Fruit fly (Drosophila melanogaster) whole organism, adult: Measurements from ENCODE around the gene CG4218.

ENCODE experiments used
- CG11617 ChIP-seq: fragments of 200-800 bp; sonication (Bioruptor generic); optimal IDR thresholded peaks from 2 replicates; lab custom pipeline; 2017; ENCODE audit warnings: mild to moderate bottlenecking, missing biosample characterization, missing genetic modification reagents, missing genetic modification characterization
- CG12768 ChIP-seq: fragments of 200-800 bp; sonication (Bioruptor generic); optimal IDR thresholded peaks from 2 replicates; lab custom pipeline; 2017; ENCODE audit warnings: missing biosample characterization, missing genetic modification characterization, mild to moderate bottlenecking, moderate library complexity, missing genetic modification reagents
- CG14711 ChIP-seq: fragments of 200-800 bp; sonication (Bioruptor generic); optimal IDR thresholded peaks from 2 replicates; lab custom pipeline; 2018; ENCODE audit warnings: missing biosample characterization, mild to moderate bottlenecking, missing genetic modification characterization, moderate library complexity
- CG1620 ChIP-seq: fragments of 200-800 bp; sonication (Bioruptor generic); optimal IDR thresholded peaks from 2 replicates; lab custom pipeline; 2016; ENCODE audit warnings: missing biosample characterization, missing genetic modification characterization
- CG33017 ChIP-seq: fragments of 200-800 bp; sonication (Bioruptor generic); optimal IDR thresholded peaks from 2 replicates; lab custom pipeline; 2018; ENCODE audit warnings: missing biosample characterization, mild to moderate bottlenecking, missing genetic modification characterization, moderate library complexity
- CG5204 ChIP-seq: fragments of 200-800 bp; sonication (Bioruptor generic); optimal IDR thresholded peaks from 2 replicates; lab custom pipeline; 2016; ENCODE audit warnings: missing biosample characterization, missing genetic modification characterization
- CG7045 ChIP-seq: fragments of 200-800 bp; sonication (Bioruptor generic); optimal IDR thresholded peaks from 2 replicates; lab custom pipeline; 2017; ENCODE audit warnings: missing biosample characterization, mild to moderate bottlenecking, missing genetic modification characterization
- CG7101 ChIP-seq: fragments of 200-800 bp; sonication (Bioruptor generic); optimal IDR thresholded peaks from 2 replicates; lab custom pipeline; 2018; ENCODE audit warnings: missing biosample characterization, mild to moderate bottlenecking, missing genetic modification characterization, moderate library complexity
- Clk ChIP-seq: fragments of 200-800 bp; sonication (Bioruptor generic); optimal IDR thresholded peaks from 2 replicates; lab custom pipeline; 2017; ENCODE audit warnings: missing biosample characterization, missing genetic modification characterization
- Crg-1 ChIP-seq: fragments of 200-800 bp; sonication (Bioruptor generic); optimal IDR thresholded peaks from 2 replicates; lab custom pipeline; 2016; ENCODE audit warnings: missing biosample characterization, missing genetic modification characterization
- Hr96 ChIP-seq: fragments of 200-800 bp; sonication (Bioruptor generic); optimal IDR thresholded peaks from 2 replicates; lab custom pipeline; 2016; ENCODE audit warnings: missing biosample characterization, missing genetic modification characterization
- Mnt ChIP-seq: fragments of 200-800 bp; sonication (Bioruptor generic); optimal IDR thresholded peaks from 2 replicates; lab custom pipeline; 2016; ENCODE audit warnings: missing biosample characterization, mild to moderate bottlenecking, missing genetic modification characterization
- bab1 ChIP-seq: fragments of 200-800 bp; sonication (Bioruptor generic); optimal IDR thresholded peaks from 3 replicates; lab custom pipeline; 2019; ENCODE audit warnings: missing biosample characterization, mild to moderate bottlenecking, missing genetic modification characterization, moderate library complexity
- cic ChIP-seq: fragments of 200-800 bp; sonication (Bioruptor generic); optimal IDR thresholded peaks from 2 replicates; lab custom pipeline; 2017; ENCODE audit warnings: missing biosample characterization, mild to moderate bottlenecking, missing genetic modification characterization, moderate library complexity
- cnc ChIP-seq, 2 experiments: fragments of >200 bp; optimal IDR thresholded peaks; 2 replicates each; lab custom pipeline; 2017
- kay ChIP-seq: fragments of 200-800 bp; sonication (Bioruptor generic); peaks from one replicate; lab custom pipeline; 2016; ENCODE audit warnings: missing biosample characterization, missing genetic modification characterization, borderline replicate concordance
- ovo ChIP-seq: fragments of 200-800 bp; sonication (Bioruptor generic); optimal IDR thresholded peaks from 2 replicates; lab custom pipeline; 2016; ENCODE audit warnings: missing biosample characterization, missing genetic modification characterization
- pad ChIP-seq: fragments of 200-800 bp; sonication (Bioruptor generic); optimal IDR thresholded peaks from 3 replicates; lab custom pipeline; 2017; ENCODE audit warnings: missing biosample characterization, missing genetic modification characterization, mild to moderate bottlenecking, moderate library complexity, missing genetic modification reagents
- tj ChIP-seq: fragments of 200-800 bp; sonication (Bioruptor generic); optimal IDR thresholded peaks from 3 replicates; lab custom pipeline; 2017; ENCODE audit warnings: missing biosample characterization, mild to moderate bottlenecking, missing genetic modification characterization, moderate library complexity
- toe ChIP-seq: fragments of 200-800 bp; sonication (Bioruptor generic); optimal IDR thresholded peaks from 2 replicates; lab custom pipeline; 2016; ENCODE audit warnings: missing biosample characterization, missing genetic modification characterization

CG4218 gene

dm6 chr2L:14546629-14547366, 2.1 kb downstream of the CG4218 start:
- TF ChIP-seq cic (GFP tag; lab: Kevin White, UChicago) (no peak), kay (GFP tag; lab: Kevin White, UChicago) (no peak), Clk (no peak), CG12768 (GFP tag; lab: Kevin White, UChicago) (no peak), Hr96 (no peak), CG1620 (no peak), bab1 (GFP tag; lab: Kevin White, UChicago) (no peak), ovo (GFP tag; lab: Kevin White, UChicago) (no peak), CG14711 (tag; lab: Kevin White, UChicago) (no peak), pad (no peak), toe (no peak), CG7101 (tag; lab: Kevin White, UChicago) (no peak), CG5204 (GFP tag; lab: Kevin White, UChicago) (no peak), Mnt (GFP tag; lab: Kevin White, UChicago) (no peak), CG7045 (no peak), CG33017 (tag; lab: Kevin White, UChicago) (no peak), Crg-1 (GFP tag; lab: Kevin White, UChicago) (no peak), cnc (optimal IDR thresholded peaks at IDR 0.05; lab: Kevin White, UChicago) (no peak), CG11617 (no peak), tj (GFP tag; lab: Kevin White, UChicago) (no peak)

- TF ChIP-seq CG14711 (tag; lab: Kevin White, UChicago) (no peak), Hr96 (no peak), cnc (optimal IDR thresholded peaks at IDR 0.05; lab: Kevin White, UChicago) (no peak), CG7045 (no peak), kay (GFP tag; lab: Kevin White, UChicago) (no peak), bab1 (GFP tag; lab: Kevin White, UChicago) (no peak), cic (GFP tag; lab: Kevin White, UChicago) (no peak), CG11617 (no peak), tj (GFP tag; lab: Kevin White, UChicago) (no peak), CG12768 (GFP tag; lab: Kevin White, UChicago) (no peak), CG1620 (no peak), pad (no peak), Crg-1 (GFP tag; lab: Kevin White, UChicago) (no peak), toe (no peak), Clk (no peak), CG7101 (tag; lab: Kevin White, UChicago) (no peak), ovo (GFP tag; lab: Kevin White, UChicago) (no peak), CG5204 (GFP tag; lab: Kevin White, UChicago) (no peak), Mnt (GFP tag; lab: Kevin White, UChicago) (no peak), CG33017 (tag; lab: Kevin White, UChicago) (no peak)
These were observed 3.6 kb downstream of the CG4218 start for dm6 chr2L:14545319-14545740.

- TF ChIP-seq CG7045 (no peak), CG33017 (tag; lab: Kevin White, UChicago) (no peak), ovo (GFP tag; lab: Kevin White, UChicago) (no peak), pad (no peak), Mnt (GFP tag; lab: Kevin White, UChicago) (no peak), CG1620 (no peak)
These were observed 8.3 kb downstream of the CG4218 start for dm6 chr2L:14540539-14541106.

dm6 chr2L:14539872-14540524, 8.9 kb downstream of the CG4218 start:
- TF ChIP-seq CG14711 (tag; lab: Kevin White, UChicago) = no peak
- TF ChIP-seq ovo (GFP tag; lab: Kevin White, UChicago) = no peak
- no peak for TF ChIP-seq CG7101 (tag; lab: Kevin White, UChicago)
- TF ChIP-seq pad = no peak
- no peak for TF ChIP-seq CG33017 (tag; lab: Kevin White, UChicago)
- TF ChIP-seq tj (GFP tag; lab: Kevin White, UChicago) = no peak
- no peak for TF ChIP-seq cic (GFP tag; lab: Kevin White, UChicago)
- no peak for TF ChIP-seq Clk
- TF ChIP-seq Crg-1 (GFP tag; lab: Kevin White, UChicago) = no peak

dm6 chr2L:14538853-14539358, 10.0 kb downstream of the CG4218 start:
- TF ChIP-seq CG7045 (no peak), bab1 (GFP tag; lab: Kevin White, UChicago) (no peak), Mnt (GFP tag; lab: Kevin White, UChicago) (no peak), cnc (optimal IDR thresholded peaks at IDR 0.05; lab: Kevin White, UChicago) (no peak), toe (no peak), CG5204 (GFP tag; lab: Kevin White, UChicago) (no peak), CG7101 (tag; lab: Kevin White, UChicago) (no peak), Hr96 (no peak), CG1620 (no peak), cic (GFP tag; lab: Kevin White, UChicago) (no peak), tj (GFP tag; lab: Kevin White, UChicago) (no peak), kay (GFP tag; lab: Kevin White, UChicago) (no peak)
